Worm (Caenorhabditis elegans): ENCODE measurements around the gene F59E12.15.

Gene F59E12.15

ce11 chrII:5628326-5628818, at the start of gene F59E12.15:
Gene F59E12.15 (minus strand): TSS chrII:5628376.
- TF ChIP-seq unc-62 (GFP tag; optimal IDR thresholded peaks at IDR 0.05), result no peak

DNA sequence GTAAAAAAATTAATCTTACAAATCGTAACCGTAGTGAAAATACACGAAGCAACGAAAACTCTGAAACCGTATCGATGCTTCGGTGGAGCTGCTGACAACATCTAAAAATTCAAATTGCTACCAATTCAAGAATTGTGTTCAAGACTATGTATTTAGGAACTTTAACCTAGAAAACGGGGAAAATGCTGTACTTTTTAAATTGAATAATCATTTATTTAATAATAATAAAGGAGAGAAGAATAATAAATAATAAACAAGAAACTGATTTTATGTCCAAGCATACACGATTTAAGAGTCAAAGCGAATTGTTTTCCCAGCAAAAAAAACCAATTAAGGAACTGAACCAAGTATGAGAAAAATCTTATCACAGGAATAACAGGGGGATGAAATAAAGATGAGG, 41.4 kb upstream of the F59E12.15 start, which contains the start of gene C25H3.17:
C25H3.17 (minus strand) TSS at position 101 of the 400 bp plus-strand sequence.
- TF ChIP-seq unc-62 (GFP tag; optimal IDR thresholded peaks at IDR 0.05), result no peak

DNA sequence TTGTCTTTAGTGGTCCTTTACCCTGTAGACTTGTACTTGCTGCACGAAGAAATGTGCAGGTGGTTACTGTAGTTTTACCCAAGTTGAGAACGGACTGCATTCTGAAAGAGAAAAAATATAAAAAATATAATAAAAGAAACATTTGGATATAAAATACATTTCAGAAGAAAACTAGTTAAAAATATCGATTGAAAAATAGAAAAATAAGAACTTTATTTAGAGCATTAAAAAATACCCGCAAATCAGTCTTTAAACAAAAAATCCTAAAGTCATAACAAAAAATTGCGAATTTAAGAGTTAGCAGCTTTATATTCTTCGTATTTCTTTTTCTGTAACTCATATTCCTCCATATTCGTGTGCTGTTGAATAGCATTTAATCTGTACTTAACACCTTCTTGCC, 40.7 kb upstream of the F59E12.15 start, which contains the start of gene C25H3.7:
C25H3.7 (minus strand) TSS at position 101 of the 400 bp plus-strand sequence.
- no peak for TF ChIP-seq unc-62 (GFP tag; optimal IDR thresholded peaks at IDR 0.05)

DNA sequence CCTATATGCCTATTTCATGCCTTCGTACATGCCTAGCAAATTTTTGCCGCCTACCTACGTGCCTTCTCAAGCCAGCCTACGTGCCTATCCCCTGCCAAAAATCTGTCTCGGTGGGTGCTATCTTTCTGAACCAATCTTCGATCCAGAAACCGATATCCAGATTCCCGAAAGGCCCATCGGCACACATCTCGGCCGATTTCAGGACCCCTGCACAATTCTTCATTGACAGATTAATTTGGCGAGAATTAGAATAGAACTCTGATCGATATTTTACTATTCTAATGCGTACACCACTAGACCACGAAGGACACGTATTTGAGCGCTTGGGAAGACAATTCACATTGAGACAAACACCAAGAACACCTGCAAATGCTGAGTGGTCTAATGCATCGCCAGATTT, 39.4 kb upstream of the F59E12.15 start:
- no peak for TF ChIP-seq unc-62 (GFP tag; optimal IDR thresholded peaks at IDR 0.05)

ce11 chrII:5665991-5666390, 37.8 kb upstream of the F59E12.15 start, which contains the start of gene C25H3.16:
Gene C25H3.16 (plus strand): TSS chrII:5666291.
- no peak for TF ChIP-seq unc-62 (GFP tag; optimal IDR thresholded peaks at IDR 0.05)

DNA sequence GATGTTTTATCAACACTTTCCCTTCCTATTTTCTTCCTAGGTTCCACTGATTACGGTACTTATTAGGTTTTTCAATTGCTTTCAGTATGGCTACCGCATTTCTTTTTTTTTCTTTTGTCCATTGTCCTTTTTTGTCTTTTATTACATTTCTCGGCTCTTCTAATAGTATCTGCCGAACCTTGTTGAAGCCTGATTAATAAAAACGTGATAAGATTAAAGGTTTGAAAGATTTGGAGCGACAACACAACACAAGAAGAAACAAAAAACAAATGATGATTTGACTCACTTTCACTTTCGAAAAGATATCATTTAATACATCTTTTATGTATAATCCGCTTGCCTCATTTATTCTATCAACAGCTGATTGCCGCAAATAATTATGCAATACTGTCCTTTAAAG, 36.9 kb upstream of the F59E12.15 start, which contains the start of gene C25H3.15:
C25H3.15 (plus strand) TSS at position 301 of the 400 bp plus-strand sequence.
- TF ChIP-seq unc-62 (GFP tag; optimal IDR thresholded peaks at IDR 0.05), result no peak

ce11 chrII:5663180-5663791, 35.1 kb upstream of the F59E12.15 start:
- TF ChIP-seq unc-62 (GFP tag; optimal IDR thresholded peaks at IDR 0.05), result no peak

DNA sequence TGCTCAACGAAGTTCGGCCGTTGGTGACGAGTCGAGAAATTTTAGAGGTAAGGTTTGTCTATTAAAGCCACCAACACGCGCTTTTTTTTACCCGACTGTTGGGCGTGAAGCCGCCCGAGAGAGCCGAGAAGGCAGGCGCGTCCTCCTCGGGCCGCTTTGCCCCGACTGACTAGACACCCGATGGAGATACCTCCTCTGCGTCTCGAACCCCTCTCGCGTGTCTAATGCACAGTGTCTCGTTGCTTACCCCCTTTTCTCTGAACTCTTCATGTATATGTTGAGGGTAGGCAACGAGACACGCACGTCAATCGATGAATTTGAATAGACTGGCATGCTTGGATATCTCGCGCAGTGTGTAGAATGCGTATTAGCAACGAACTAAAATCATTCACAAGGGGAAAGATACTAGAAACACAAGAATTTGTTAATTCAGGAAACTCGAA, 33.6 kb upstream of the F59E12.15 start:
- no peak for TF ChIP-seq unc-62 (GFP tag; optimal IDR thresholded peaks at IDR 0.05)

DNA sequence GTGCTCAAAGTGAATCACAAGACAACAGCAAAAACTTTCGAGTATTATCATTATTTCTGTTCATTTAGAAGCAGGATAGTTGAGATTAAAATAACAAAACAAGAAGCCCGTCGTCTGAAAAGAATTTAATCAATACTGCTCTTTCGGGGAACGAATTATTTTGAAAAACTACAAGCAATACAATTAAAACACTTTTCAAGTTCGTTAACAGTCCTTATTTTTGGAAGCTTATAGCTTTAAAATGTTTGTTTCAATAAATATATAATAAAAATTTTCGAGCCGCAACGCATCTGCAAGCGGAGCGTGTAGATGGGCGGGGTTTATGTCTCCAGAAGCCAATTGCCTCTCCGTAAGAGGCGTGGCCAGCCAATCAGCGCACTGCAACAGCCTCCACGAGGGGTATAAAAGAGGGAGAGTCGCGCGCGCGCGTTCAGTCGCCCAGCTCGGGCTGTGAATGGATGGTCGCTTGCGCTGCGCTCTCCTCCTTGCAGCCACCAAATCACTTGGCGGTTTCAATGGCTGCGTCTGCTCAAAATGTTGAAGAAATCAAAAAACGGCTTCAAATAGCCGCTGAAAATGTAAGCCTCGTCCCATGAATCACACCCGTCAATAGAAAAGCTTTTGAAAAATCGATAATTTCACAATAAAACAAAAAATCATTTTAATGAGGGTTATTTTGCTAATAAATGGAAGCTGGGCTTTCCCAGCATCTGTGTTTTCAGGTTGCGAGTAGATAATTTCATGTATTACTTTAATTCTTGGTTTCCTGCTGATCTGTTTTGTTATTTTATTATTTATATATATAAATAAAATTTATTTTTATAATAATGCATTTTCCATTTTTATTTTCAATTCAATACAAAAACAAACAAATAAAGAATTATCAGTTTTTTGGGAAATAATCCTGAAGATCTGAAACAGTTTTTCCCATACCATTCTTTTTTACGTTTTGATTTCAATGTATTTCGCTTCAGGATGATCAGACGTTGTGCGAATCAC, 32.9 kb upstream of the F59E12.15 start, which contains the start of the genes ift-43 and mdt-26:
ift-43 (minus strand) TSS at position 51 of the 999 bp plus-strand sequence.
mdt-26 (plus strand) TSS at position 446 of the 999 bp plus-strand sequence.
- TF ChIP-seq unc-62 (GFP tag; optimal IDR thresholded peaks at IDR 0.05), result no peak

ce11 chrII:5660155-5660554, 32.0 kb upstream of the F59E12.15 start:
- TF ChIP-seq unc-62 (GFP tag; optimal IDR thresholded peaks at IDR 0.05), result no peak

ce11 chrII:5659675-5660074, 31.5 kb upstream of the F59E12.15 start, which contains the start of gene fut-3:
Gene fut-3 (minus strand): TSS chrII:5659775.
- no peak for TF ChIP-seq unc-62 (GFP tag; optimal IDR thresholded peaks at IDR 0.05)

DNA sequence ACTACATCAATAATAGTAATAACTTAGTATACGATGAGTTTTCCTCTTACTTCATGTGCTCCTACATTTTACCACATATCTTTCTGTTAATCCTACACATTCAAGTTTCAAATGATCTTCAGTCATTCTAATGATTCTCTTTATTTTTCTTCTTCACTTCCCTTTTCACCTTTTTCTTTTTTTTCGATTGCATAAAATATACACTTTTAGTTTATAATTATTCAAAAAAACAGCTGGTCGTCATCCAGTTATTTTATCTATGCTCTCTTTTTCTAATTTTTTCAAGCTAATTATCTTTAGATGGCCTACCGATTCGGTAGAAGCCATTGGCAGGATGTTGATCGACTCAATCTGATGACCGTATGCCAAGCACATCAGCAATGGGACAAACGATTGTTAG, 26.0 kb upstream of the F59E12.15 start, which contains the start of gene F59E12.1:
F59E12.1 (plus strand) TSS at position 301 of the 400 bp plus-strand sequence.
- no peak for TF ChIP-seq unc-62 (GFP tag; optimal IDR thresholded peaks at IDR 0.05)

DNA sequence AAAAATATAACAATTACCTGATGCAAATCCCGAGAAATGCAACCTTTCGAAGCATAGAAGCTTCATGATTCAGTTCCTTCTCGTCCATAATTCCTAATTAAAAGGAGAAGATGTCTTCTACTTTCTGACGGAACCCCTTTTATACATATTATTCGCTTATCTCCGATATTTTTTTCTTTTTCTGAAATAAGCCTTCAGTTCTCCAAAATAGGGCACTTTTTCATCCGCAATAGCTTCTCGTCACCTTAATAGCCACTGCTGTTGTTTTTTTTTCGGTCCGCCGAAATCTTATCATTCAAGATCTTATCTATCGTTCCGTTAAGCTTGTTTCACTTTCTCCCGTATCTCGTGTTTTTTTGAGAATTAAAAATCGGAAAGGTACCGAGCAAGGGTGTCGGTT, 24.2 kb upstream of the F59E12.15 start, which contains the start of gene bli-2:
bli-2 (minus strand) TSS at position 101 of the 400 bp plus-strand sequence.
- no peak for TF ChIP-seq unc-62 (GFP tag; optimal IDR thresholded peaks at IDR 0.05)

DNA sequence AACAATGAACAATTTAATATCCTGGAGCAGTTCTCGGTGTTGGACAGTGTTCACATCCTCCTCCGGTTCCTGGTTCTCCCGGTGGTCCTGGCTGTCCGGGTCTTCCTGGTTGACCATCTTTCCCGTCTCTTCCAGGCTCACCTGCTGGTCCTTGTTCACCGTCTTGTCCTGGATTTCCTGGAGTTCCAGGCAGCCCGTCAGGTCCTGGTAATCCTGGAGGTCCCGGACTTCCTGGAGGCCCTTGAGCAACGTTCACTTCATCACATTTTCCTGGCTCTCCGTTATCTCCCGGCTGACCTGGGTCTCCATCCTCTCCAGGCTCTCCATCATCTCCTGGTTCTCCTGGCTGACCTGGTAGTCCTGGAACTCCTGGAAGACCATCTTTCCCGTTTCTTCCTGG, 23.2 kb upstream of the F59E12.15 start:
- TF ChIP-seq unc-62 (GFP tag; optimal IDR thresholded peaks at IDR 0.05), result no peak

- no peak for TF ChIP-seq unc-62 (GFP tag; optimal IDR thresholded peaks at IDR 0.05)
Measured at ce11 chrII:5649236-5650004, 21.2 kb upstream of the F59E12.15 start, which contains the start of the genes sam-4, F59E12.17 and zyg-1. Gene sam-4 (minus strand): TSS chrII:5649286. Gene F59E12.17 (minus strand): TSS chrII:5649470. Gene zyg-1 (plus strand): TSS chrII:5649748.

Measured in whole organism, dauer.